Fruit fly (Drosophila melanogaster): Measurements from ENCODE around the gene SF1.
A peak's percentile ranks its signal among the peaks of the same experiment; 100 is the strongest.

SF1 gene

dm6 chr3R:17539789-17540496 lies at the start of gene SF1:
SF1 (plus strand) TSS chr3R:17540421.
- TF ChIP-seq CTCF (optimal IDR thresholded peaks at IDR 0.05): no peak
- no peak for TF ChIP-seq CG8478 (optimal IDR thresholded peaks at IDR 0.05)

- TF ChIP-seq CTCF (optimal IDR thresholded peaks at IDR 0.05): no peak
- no peak for TF ChIP-seq CG8478 (optimal IDR thresholded peaks at IDR 0.05)
These were observed 48.1 kb upstream of the SF1 start for dm6 chr3R:17492071-17492470.

- TF ChIP-seq CG8478 (optimal IDR thresholded peaks at IDR 0.05) (no peak), CTCF (optimal IDR thresholded peaks at IDR 0.05) (no peak)
These were observed 39.1 kb upstream of the SF1 start for dm6 chr3R:17501108-17501507.

dm6 chr3R:17502862-17503261 lies 37.4 kb upstream of the SF1 start:
- TF ChIP-seq CG8478 (optimal IDR thresholded peaks at IDR 0.05): no peak
- no peak for TF ChIP-seq CTCF (optimal IDR thresholded peaks at IDR 0.05)

dm6 chr3R:17505599-17505998 lies 34.6 kb upstream of the SF1 start, which contains the start of gene Dscam3:
Dscam3 (minus strand) TSS chr3R:17505667.
- TF ChIP-seq CTCF (optimal IDR thresholded peaks at IDR 0.05): no peak
- no peak for TF ChIP-seq CG8478 (optimal IDR thresholded peaks at IDR 0.05)

- no peak for TF ChIP-seq CTCF (optimal IDR thresholded peaks at IDR 0.05)
- TF ChIP-seq CG8478 (optimal IDR thresholded peaks at IDR 0.05): no peak
These were observed 33.4 kb upstream of the SF1 start for dm6 chr3R:17506833-17507232.

dm6 chr3R:17526059-17526592 lies 14.1 kb upstream of the SF1 start:
- TF ChIP-seq CG8478 (optimal IDR thresholded peaks at IDR 0.05) (no peak), CTCF (optimal IDR thresholded peaks at IDR 0.05) (no peak)

- TF ChIP-seq CTCF (optimal IDR thresholded peaks at IDR 0.05) (no peak), CG8478 (optimal IDR thresholded peaks at IDR 0.05) (no peak)
These were observed 9.8 kb upstream of the SF1 start for dm6 chr3R:17530400-17530799.

dm6 chr3R:17534325-17535105 lies 5.7 kb upstream of the SF1 start, which contains the start of the genes CG5823 and P5cr-2:
CG5823 (minus strand) TSS chr3R:17534587.
P5cr-2 (plus strand) TSS chr3R:17534815.
- TF ChIP-seq CG8478 (optimal IDR thresholded peaks at IDR 0.05) (no peak), CTCF (optimal IDR thresholded peaks at IDR 0.05) (peak; percentile 55 to 66)

- TF ChIP-seq CG8478 (optimal IDR thresholded peaks at IDR 0.05): no peak
- TF ChIP-seq CTCF (optimal IDR thresholded peaks at IDR 0.05): no peak
These were observed 5.0 kb upstream of the SF1 start for dm6 chr3R:17535106-17535764.

dm6 chr3R:17536594-17537158 lies 3.5 kb upstream of the SF1 start:
- no peak for TF ChIP-seq CG8478 (optimal IDR thresholded peaks at IDR 0.05)

- TF ChIP-seq CTCF (optimal IDR thresholded peaks at IDR 0.05) (no peak), CG8478 (optimal IDR thresholded peaks at IDR 0.05) (no peak)
These were observed 239 bp downstream of the SF1 start for dm6 chr3R:17540497-17540822.

- TF ChIP-seq CG8478 (optimal IDR thresholded peaks at IDR 0.05) (no peak), CTCF (optimal IDR thresholded peaks at IDR 0.05) (no peak)
These were observed 4.4 kb downstream of the SF1 start for dm6 chr3R:17544594-17544993.

dm6 chr3R:17546115-17546705 lies 6.0 kb downstream of the SF1 start, which contains the start of gene Prx3:
Prx3 (minus strand) TSS chr3R:17546531.
- no peak for TF ChIP-seq CTCF (optimal IDR thresholded peaks at IDR 0.05)
- TF ChIP-seq CG8478 (optimal IDR thresholded peaks at IDR 0.05): no peak

dm6 chr3R:17549985-17550384 lies 9.8 kb downstream of the SF1 start:
- TF ChIP-seq CTCF (optimal IDR thresholded peaks at IDR 0.05) (no peak), CG8478 (optimal IDR thresholded peaks at IDR 0.05) (no peak)
